Fruit fly (Drosophila melanogaster) whole organism, embryonic: ENCODE results near the gene mthl14.

ENCODE experiments used
- Asciz ChIP-seq: fragments of 200-800 bp; sonication (Bioruptor generic); optimal IDR thresholded peaks from 2 replicates; lab custom pipeline; 2017; ENCODE audit warnings: missing biosample characterization, mild to moderate bottlenecking, missing genetic modification characterization, missing genetic modification reagents
- Awh ChIP-seq: fragments of 200-800 bp; sonication (Bioruptor generic); IDR thresholded peaks from 2 replicates; pipeline ENCODE4, ENCODE4 v1.3.6; 2022; ENCODE audit warnings: missing biosample characterization, missing genetic modification characterization
- Bgb ChIP-seq: fragments of 200-800 bp; sonication (Bioruptor generic); IDR thresholded peaks from 2 replicates; pipeline ENCODE4 v1.3.6; 2022; ENCODE audit warnings: missing biosample characterization, missing genetic modification characterization; ENCODE audit not compliant: partially characterized antibody
- CG11085 ChIP-seq: fragments of 200-800 bp; sonication (Bioruptor generic); IDR thresholded peaks from 2 replicates; pipeline ENCODE4 v1.3.6; 2022; ENCODE audit warnings: missing biosample characterization, missing genetic modification characterization
- CG11398 ChIP-seq: fragments of 200-800 bp; sonication (Bioruptor generic); optimal IDR thresholded peaks from 2 replicates; lab custom pipeline; 2016; ENCODE audit warnings: missing biosample characterization, missing genetic modification characterization
- CG11504 ChIP-seq: fragments of 200-800 bp; sonication (Bioruptor generic); optimal IDR thresholded peaks from 3 replicates; lab custom pipeline; 2019; ENCODE audit warnings: missing biosample characterization, mild to moderate bottlenecking, missing genetic modification characterization, moderate library complexity
- CG12071 ChIP-seq: fragments of 200-800 bp; sonication (Bioruptor generic); optimal IDR thresholded peaks from 3 replicates; lab custom pipeline; 2018; ENCODE audit warnings: missing biosample characterization, mild to moderate bottlenecking, missing genetic modification characterization
- CG12155 ChIP-seq: fragments of 200-800 bp; sonication (Bioruptor generic); optimal IDR thresholded peaks from 3 replicates; lab custom pipeline; 2016; ENCODE audit warnings: missing biosample characterization, missing genetic modification characterization
- CG12236 ChIP-seq: fragments of 200-800 bp; sonication (Bioruptor generic); optimal IDR thresholded peaks from 2 replicates; lab custom pipeline; 2016; ENCODE audit warnings: missing biosample characterization, missing genetic modification characterization
- CG15479 ChIP-seq: fragments of 200-800 bp; sonication (Bioruptor generic); optimal IDR thresholded peaks from 3 replicates; lab custom pipeline; 2019; ENCODE audit warnings: missing biosample characterization, mild to moderate bottlenecking, missing genetic modification characterization, moderate library complexity
- CG16863 ChIP-seq: fragments of 200-800 bp; sonication (Bioruptor generic); optimal IDR thresholded peaks from 3 replicates; lab custom pipeline; 2016; ENCODE audit warnings: missing biosample characterization, missing genetic modification characterization
- CG30403 ChIP-seq: fragments of 200-800 bp; sonication (Bioruptor generic); optimal IDR thresholded peaks from 3 replicates; lab custom pipeline; 2016; ENCODE audit warnings: missing biosample characterization, missing genetic modification characterization
- CG34224 ChIP-seq: fragments of 200-800 bp; sonication (Bioruptor generic); IDR thresholded peaks from 3 replicates; pipeline ENCODE4 v1.3.6; 2022; ENCODE audit warnings: missing biosample characterization, missing genetic modification characterization; ENCODE audit not compliant: partially characterized antibody
- CG34422 ChIP-seq: fragments of 200-800 bp; sonication (Bioruptor generic); IDR thresholded peaks from 3 replicates; pipeline ENCODE4 v1.3.6; 2022; ENCODE audit warnings: missing biosample characterization, missing genetic modification characterization
- CG43689 ChIP-seq: fragments of 200-800 bp; sonication (Bioruptor generic); IDR thresholded peaks from 2 replicates; pipeline ENCODE4 v1.3.6; 2022; ENCODE audit warnings: missing biosample characterization, missing genetic modification characterization
- CG4424 ChIP-seq: fragments of 200-800 bp; sonication (Bioruptor generic); optimal IDR thresholded peaks from 3 replicates; lab custom pipeline; 2016; ENCODE audit warnings: missing biosample characterization, missing genetic modification characterization
- CG4854 ChIP-seq: fragments of 200-800 bp; sonication (Bioruptor generic); optimal IDR thresholded peaks from 2 replicates; lab custom pipeline; 2016; ENCODE audit warnings: missing biosample characterization, missing genetic modification characterization, inconsistent platforms
- CG6254 ChIP-seq: fragments of 200-800 bp; sonication (Bioruptor generic); optimal IDR thresholded peaks from 3 replicates; lab custom pipeline; 2017; ENCODE audit warnings: mild to moderate bottlenecking, missing biosample characterization, missing genetic modification reagents, missing genetic modification characterization
- CG7556 ChIP-seq: fragments of 200-800 bp; sonication (Bioruptor generic); optimal IDR thresholded peaks from 2 replicates; lab custom pipeline; 2017; ENCODE audit warnings: missing biosample characterization, mild to moderate bottlenecking, missing genetic modification characterization
- CG7839 ChIP-seq: fragments of 200-800 bp; sonication (Bioruptor generic); optimal IDR thresholded peaks from 3 replicates; lab custom pipeline; 2018; ENCODE audit warnings: missing biosample characterization, mild to moderate bottlenecking, missing genetic modification characterization, moderate library complexity
- CG7987 ChIP-seq: fragments of 200-800 bp; sonication (Bioruptor generic); optimal IDR thresholded peaks from 2 replicates; lab custom pipeline; 2018; ENCODE audit warnings: missing biosample characterization, mild to moderate bottlenecking, missing genetic modification characterization, moderate library complexity
- CG8290 ChIP-seq, 3 experiments: fragments of 200-800 bp; sonication (Bioruptor generic); optimal IDR thresholded peaks; 2 replicates each; lab custom pipeline; 2016 to 2019; ENCODE audit warnings: missing biosample characterization in 3 of 3, missing genetic modification characterization in 3 of 3, mild to moderate bottlenecking in 2 of 3, moderate library complexity in 1 of 3
- CG9797 ChIP-seq: fragments of 200-800 bp; sonication (Bioruptor generic); optimal IDR thresholded peaks from 3 replicates; lab custom pipeline; 2018; ENCODE audit warnings: missing biosample characterization, mild to moderate bottlenecking, missing genetic modification characterization
- D19A ChIP-seq: fragments of 200-800 bp; optimal IDR thresholded peaks from 3 replicates; lab custom pipeline; 2019; ENCODE audit warnings: missing biosample characterization, mild to moderate bottlenecking, missing genetic modification characterization, moderate library complexity
- Deaf1 ChIP-seq: fragments of 200-800 bp; optimal IDR thresholded peaks from 3 replicates; lab custom pipeline; 2019; ENCODE audit warnings: missing biosample characterization, mild to moderate bottlenecking, missing genetic modification characterization, moderate library complexity
- ERR ChIP-seq: fragments of 200-800 bp; sonication (Bioruptor generic); optimal IDR thresholded peaks from 2 replicates; lab custom pipeline; 2016; ENCODE audit warnings: missing biosample characterization, missing genetic modification characterization
- Gug ChIP-seq: fragments of 200-800 bp; sonication (Bioruptor generic); IDR thresholded peaks from 4 replicates; pipeline ENCODE4 v1.3.6; 2022; ENCODE audit warnings: missing biosample characterization, missing genetic modification characterization
- Hr78 ChIP-seq, 2 experiments: fragments of 200-800 bp in 1 of 2; fragments of >200 bp in 1 of 2; sonication (Bioruptor generic) in 1 of 2; optimal IDR thresholded peaks; 2 replicates each; lab custom pipeline; 2017 to 2019; ENCODE audit warnings: missing biosample characterization in 2 of 2, missing genetic modification characterization in 2 of 2, mild to moderate bottlenecking in 1 of 2, moderate library complexity in 1 of 2
- Kr ChIP-seq: fragments of 200-800 bp; sonication (Bioruptor generic); optimal IDR thresholded peaks from 2 replicates; lab custom pipeline; 2017; ENCODE audit warnings: missing biosample characterization, mild to moderate bottlenecking, missing genetic modification characterization
- Med ChIP-seq: fragments of 200-800 bp; sonication (Bioruptor generic); peaks from one replicate; lab custom pipeline; 2016; ENCODE audit warnings: missing biosample characterization, missing genetic modification characterization, mild to moderate bottlenecking, inconsistent platforms, moderate library complexity
- Six4 ChIP-seq: fragments of 200-800 bp; sonication (Bioruptor generic); optimal IDR thresholded peaks from 2 replicates; lab custom pipeline; 2016; ENCODE audit warnings: missing biosample characterization, missing genetic modification characterization
- abd-A ChIP-seq: fragments of 200-800 bp; sonication (Bioruptor generic); optimal IDR thresholded peaks from 3 replicates; lab custom pipeline; 2019; ENCODE audit warnings: missing biosample characterization, mild to moderate bottlenecking, missing genetic modification characterization, moderate library complexity
- bbx ChIP-seq: fragments of 200-800 bp; sonication (Bioruptor generic); IDR thresholded peaks from 2 replicates; pipeline ENCODE4 v1.3.6; 2022; ENCODE audit warnings: missing biosample characterization, missing genetic modification characterization; ENCODE audit not compliant: partially characterized antibody
- bigmax ChIP-seq: fragments of 200-800 bp; sonication (Bioruptor generic); optimal IDR thresholded peaks from 2 replicates; lab custom pipeline; 2018; ENCODE audit warnings: missing biosample characterization, mild to moderate bottlenecking, missing genetic modification characterization
- bowl ChIP-seq: fragments of 200-800 bp; sonication (Bioruptor generic); IDR thresholded peaks from 2 replicates; pipeline ENCODE4 v1.3.6; 2022; ENCODE audit warnings: missing biosample characterization, missing genetic modification characterization
- bsh ChIP-seq, 2 experiments: fragments of 200-800 bp; sonication (Bioruptor generic); optimal IDR thresholded peaks; 2 replicates each; lab custom pipeline; 2017 to 2018; ENCODE audit warnings: mild to moderate bottlenecking in 2 of 2, missing biosample characterization in 2 of 2, missing genetic modification characterization in 2 of 2, moderate library complexity in 1 of 2
- cwo ChIP-seq: fragments of 200-800 bp; sonication (Bioruptor generic); optimal IDR thresholded peaks from 3 replicates; lab custom pipeline; 2017; ENCODE audit warnings: missing biosample characterization, missing genetic modification characterization, mild to moderate bottlenecking, moderate library complexity, missing genetic modification reagents
- ftz-f1 ChIP-seq: fragments of 200-800 bp; sonication (Bioruptor generic); optimal IDR thresholded peaks from 2 replicates; lab custom pipeline; 2016; ENCODE audit warnings: missing biosample characterization, missing genetic modification characterization
- gem ChIP-seq: fragments of 200-800 bp; sonication (Bioruptor generic); optimal IDR thresholded peaks from 2 replicates; lab custom pipeline; 2019; ENCODE audit warnings: missing biosample characterization, mild to moderate bottlenecking, missing genetic modification characterization, moderate library complexity
- gro ChIP-seq: fragments of 200-800 bp; sonication (Bioruptor generic); optimal IDR thresholded peaks from 2 replicates; lab custom pipeline; 2016; ENCODE audit warnings: missing biosample characterization, missing genetic modification characterization
- kah ChIP-seq: fragments of 200-800 bp; sonication (Bioruptor generic); optimal IDR thresholded peaks from 2 replicates; lab custom pipeline; 2018; ENCODE audit warnings: missing biosample characterization, mild to moderate bottlenecking, missing genetic modification characterization
- odd ChIP-seq: fragments of 200-800 bp; sonication (Bioruptor generic); optimal IDR thresholded peaks from 2 replicates; lab custom pipeline; 2017; ENCODE audit warnings: missing biosample characterization, mild to moderate bottlenecking, missing genetic modification characterization
- psq ChIP-seq: fragments of 200-800 bp; sonication (Bioruptor generic); optimal IDR thresholded peaks from 2 replicates; lab custom pipeline; 2017; ENCODE audit warnings: missing biosample characterization, missing genetic modification characterization
- sna ChIP-seq: fragments of 200-800 bp; sonication (Bioruptor generic); IDR thresholded peaks from 2 replicates; pipeline ENCODE4 v1.3.6; 2022; ENCODE audit warnings: missing biosample characterization, missing genetic modification characterization; ENCODE audit not compliant: partially characterized antibody
- ssp ChIP-seq: fragments of 200-800 bp; sonication (Bioruptor generic); IDR thresholded peaks from 2 replicates; pipeline ENCODE4 v1.3.6; 2022; ENCODE audit warnings: missing biosample characterization, missing genetic modification characterization
- unc-4 ChIP-seq: fragments of 200-800 bp; sonication (Bioruptor generic); IDR thresholded peaks from 2 replicates; pipeline ENCODE4 v1.3.6; 2022; ENCODE audit warnings: missing biosample characterization, missing genetic modification characterization; ENCODE audit not compliant: partially characterized antibody
- vvl ChIP-seq: fragments of 200-800 bp; sonication (Bioruptor generic); IDR thresholded peaks from 2 replicates; pipeline ENCODE4 v1.3.6; 2022; ENCODE audit warnings: missing biosample characterization, missing genetic modification characterization
- z ChIP-seq: fragments of 200-800 bp; sonication (Bioruptor generic); IDR thresholded peaks from 3 replicates; pipeline ENCODE4 v1.3.6; 2022; ENCODE audit warnings: missing biosample characterization, missing genetic modification characterization

Gene mthl14

DNA sequence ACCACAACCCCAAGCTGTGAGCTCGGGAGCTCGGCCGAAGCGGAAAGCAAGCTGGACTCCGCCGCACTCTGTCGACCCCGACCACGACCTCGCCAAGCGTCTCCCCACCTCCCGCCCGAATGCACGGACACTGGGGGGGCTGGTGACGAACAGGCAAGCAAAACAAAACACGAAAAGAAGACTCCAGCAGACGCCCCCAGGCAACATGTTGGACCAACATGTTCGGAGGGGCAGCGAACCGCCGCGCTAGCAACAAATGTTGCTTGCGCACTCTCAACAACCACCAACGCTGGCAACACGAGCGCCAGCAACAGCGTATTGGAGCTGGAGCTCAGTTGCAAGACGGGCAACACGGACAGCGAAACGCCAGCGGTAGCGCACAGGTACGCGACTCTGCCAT, 35.0 kb downstream of the mthl14 start (continued):
- TF ChIP-seq vvl (GFP tag; lab: Robert Waterston, UW) (peak; percentile 28; the same call in 1 of the 2 replicates), CG11504 (peak; percentile 99), psq (GFP tag; lab: Kevin White, UChicago) (peak; percentile 79), unc-4 (GFP tag; lab: Robert Waterston, UW) (peak; percentile 30; the same call in 1 of the 2 replicates), sna (GFP tag; lab: Robert Waterston, UW) (peak; percentile 40), CG34422 (GFP tag; lab: Robert Waterston, UW) (0 out of 3 replicates have a peak, but pooled peaks have one; percentile 38), abd-A (peak; percentile 61), Deaf1 (tag; lab: Kevin White, UChicago) (peak; percentile 88), bsh (GFP tag; optimal IDR thresholded peaks at IDR 0.05; lab: Kevin White, UChicago) (no peak), CG30403 (GFP tag; lab: Kevin White, UChicago) (no peak), z (GFP tag; lab: Robert Waterston, UW) (peak; percentile 44; the same call in 1 of the 3 replicates), CG6254 (GFP tag; lab: Kevin White, UChicago) (no peak), CG11085 (no peak), kah (GFP tag; lab: Kevin White, UChicago) (peak; percentile 58), cwo (GFP tag; lab: Kevin White, UChicago) (peak; percentile 15), Hr78 (GFP tag; optimal IDR thresholded peaks at IDR 0.05; lab: Kevin White, UChicago) (peak in 1 of 2 experiments; percentile 91), Bgb (peak; percentile 42; the same call in 1 of the 2 replicates), Med (peak; percentile 72), bowl (GFP tag; lab: Robert Waterston, UW) (no peak), CG9797 (GFP tag; lab: Kevin White, UChicago) (no peak), D19A (no peak), CG12071 (no peak), CG34224 (GFP tag; lab: Robert Waterston, UW) (peak; percentile 54; the same call in 1 of the 3 replicates), CG7987 (GFP tag; lab: Kevin White, UChicago) (no peak), ftz-f1 (GFP tag; lab: Kevin White, UChicago) (peak; percentile 56)

DNA sequence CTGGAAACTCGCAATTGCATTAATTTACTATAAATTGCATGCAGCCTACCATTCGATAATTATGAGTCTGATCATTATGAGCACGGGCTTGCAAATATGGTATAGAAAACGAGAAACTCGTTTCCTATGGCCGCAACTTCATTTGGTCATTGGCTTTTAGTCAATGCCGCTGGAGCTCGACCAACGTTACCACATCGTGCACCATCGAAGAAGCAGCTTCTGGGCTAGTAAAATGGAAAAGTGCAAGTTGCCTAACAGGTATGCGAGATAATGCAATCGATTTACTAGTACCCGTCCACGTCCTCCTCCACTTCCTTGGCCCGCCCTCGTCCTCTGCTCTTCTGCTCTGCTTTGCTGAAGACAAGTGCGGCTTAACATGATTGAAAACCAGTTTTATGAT, 37.0 kb downstream of the mthl14 start:
- no peak for TF ChIP-seq CG15479 (GFP tag; lab: Kevin White, UChicago)
- no peak for TF ChIP-seq CG12155 (GFP tag; lab: Kevin White, UChicago)
- TF ChIP-seq CG4424 (GFP tag; lab: Kevin White, UChicago) = no peak
- no peak for TF ChIP-seq Awh (GFP tag; lab: Robert Waterston, UW)
- TF ChIP-seq gem = no peak
- TF ChIP-seq Asciz = no peak
- TF ChIP-seq CG8290 (GFP tag; optimal IDR thresholded peaks at IDR 0.05; lab: Kevin White, UChicago) = no peak
- no peak for TF ChIP-seq CG8290 (tag; optimal IDR thresholded peaks at IDR 0.05; lab: Kevin White, UChicago)
- no peak for TF ChIP-seq Kr
- TF ChIP-seq ssp (GFP tag; lab: Robert Waterston, UW) = no peak
- TF ChIP-seq CG43689 (GFP tag; lab: Robert Waterston, UW) = no peak
- TF ChIP-seq Six4 = no peak

DNA sequence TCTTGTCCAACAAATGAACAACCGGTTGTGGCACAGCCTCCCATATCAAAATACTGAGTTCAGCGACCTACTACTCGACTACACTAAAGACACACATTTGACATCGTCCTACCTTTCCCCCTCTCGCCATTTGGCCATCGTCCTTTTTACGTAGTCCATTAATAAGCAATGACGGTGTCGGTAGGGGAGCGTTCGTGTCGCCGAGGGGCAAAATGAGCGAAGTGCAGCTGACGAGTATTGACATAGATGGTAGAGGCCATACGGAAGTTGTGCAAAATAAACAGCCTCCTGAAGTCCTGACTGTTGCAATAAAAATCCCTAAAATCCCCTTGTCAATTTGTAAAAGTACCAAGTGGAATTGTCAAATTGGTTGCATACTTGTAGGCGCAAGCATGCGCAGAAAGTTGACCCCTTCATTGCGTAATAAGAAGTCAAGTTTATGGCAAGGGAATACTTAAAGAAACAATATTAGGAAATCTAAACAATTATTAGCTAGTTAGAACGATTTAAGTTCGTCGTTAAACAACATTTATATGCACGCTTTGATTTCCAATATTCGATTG, 44.4 kb downstream of the mthl14 start:
- no peak for TF ChIP-seq CG12236 (GFP tag; lab: Kevin White, UChicago)
- TF ChIP-seq ERR (GFP tag; lab: Kevin White, UChicago) = no peak
- 0 out of 2 replicates have a peak, but pooled peaks have one; percentile 16 for TF ChIP-seq bbx (GFP tag; lab: Robert Waterston, UW)
- TF ChIP-seq gro = no peak
- no peak for TF ChIP-seq odd
- no peak for TF ChIP-seq CG16863 (GFP tag; lab: Kevin White, UChicago)
- TF ChIP-seq Kr = peak; percentile 41
- TF ChIP-seq bigmax (GFP tag; lab: Kevin White, UChicago) = no peak
- TF ChIP-seq CG11398 (GFP tag; lab: Kevin White, UChicago) = no peak
- TF ChIP-seq CG7839 = no peak
- TF ChIP-seq CG7556 = no peak
- peak; percentile 67 for TF ChIP-seq abd-A
- no peak for TF ChIP-seq Gug
- no peak for TF ChIP-seq CG4854 (GFP tag; lab: Kevin White, UChicago)
